Worm (Caenorhabditis elegans): ENCODE measurements around the gene hmgs-1.
A peak's percentile ranks its signal among the peaks of the same experiment; 100 is the strongest.

The hmgs-1 gene

DNA sequence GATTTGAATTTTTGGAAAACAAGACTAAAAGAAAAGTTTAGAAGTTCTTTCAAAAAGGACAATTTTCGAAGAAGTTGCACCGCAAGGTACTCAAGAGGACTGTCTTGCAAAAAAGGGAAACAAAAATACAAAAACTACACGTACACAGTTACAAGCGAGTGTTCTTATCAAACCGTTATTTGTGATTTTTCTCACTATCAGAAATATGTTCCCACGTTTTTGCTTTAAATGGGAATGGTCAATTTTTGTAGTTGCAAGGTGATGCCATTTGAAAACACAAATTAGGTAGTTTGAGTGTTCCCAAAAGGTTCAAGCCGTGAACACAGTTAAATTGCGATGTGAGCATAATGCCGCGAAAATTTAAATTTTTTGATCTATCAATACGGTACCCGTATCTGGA, 11.8 kb upstream of the hmgs-1 start:
- TF ChIP-seq nhr-12 (tag; optimal IDR thresholded peaks at IDR 0.05) (no peak), flh-1 (GFP tag; optimal IDR thresholded peaks at IDR 0.05) (no peak), nhr-237 (tag; optimal IDR thresholded peaks at IDR 0.05) (no peak), hlh-1 (tag; optimal IDR thresholded peaks at IDR 0.05) (no peak), ceh-43 (GFP tag; optimal IDR thresholded peaks at IDR 0.05) (no peak), lin-32 (GFP tag; optimal IDR thresholded peaks at IDR 0.05) (no peak), ces-1 (GFP tag; optimal IDR thresholded peaks at IDR 0.05) (no peak), lsy-2 (tag; optimal IDR thresholded peaks at IDR 0.05) (no peak), zip-8 (tag; optimal IDR thresholded peaks at IDR 0.05) (no peak), lin-13 (tag; optimal IDR thresholded peaks at IDR 0.05) (no peak), ham-2 (GFP tag; optimal IDR thresholded peaks at IDR 0.05) (no peak)

DNA sequence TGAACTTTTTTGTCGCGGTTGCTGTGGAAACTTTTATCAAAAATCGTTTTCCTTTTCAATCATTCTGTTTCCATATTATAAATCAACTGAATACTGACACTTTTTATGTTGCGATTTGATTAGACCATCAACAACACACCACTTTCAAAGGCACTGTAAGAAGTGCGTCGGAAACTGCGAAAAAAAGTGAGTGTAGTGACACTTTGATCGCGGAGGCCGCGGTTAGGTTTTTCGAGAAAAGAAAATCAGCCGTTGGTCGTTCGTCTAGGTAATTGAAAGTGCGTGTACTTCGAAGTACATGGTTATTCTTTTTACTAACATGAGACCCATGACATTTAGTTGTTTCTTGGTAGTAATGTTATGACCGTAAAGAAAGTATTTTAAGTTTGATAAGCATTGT, 11.2 kb upstream of the hmgs-1 start:
- TF ChIP-seq lsy-2 (tag; optimal IDR thresholded peaks at IDR 0.05): no peak
- no peak for TF ChIP-seq nhr-28 (tag; optimal IDR thresholded peaks at IDR 0.05)

DNA sequence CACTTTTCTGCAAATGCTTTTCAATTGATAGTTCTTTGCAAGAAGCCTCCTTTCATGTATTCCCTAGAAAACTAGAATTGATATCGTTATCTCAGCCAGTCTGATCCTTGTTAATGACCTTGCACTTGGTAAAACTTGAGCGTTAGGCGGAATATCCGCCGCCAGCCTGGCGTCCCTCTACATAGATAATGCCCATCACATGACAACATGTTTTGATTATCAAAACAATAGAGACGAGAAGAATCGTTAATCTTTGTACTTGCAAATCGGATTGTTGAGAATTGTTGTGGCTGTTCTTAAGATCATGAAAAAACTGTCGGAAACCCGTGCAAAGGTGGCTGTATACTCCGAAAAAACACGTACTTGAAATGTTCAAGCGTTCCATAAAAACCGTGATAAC, 9.2 kb upstream of the hmgs-1 start:
- TF ChIP-seq flh-1 (GFP tag; optimal IDR thresholded peaks at IDR 0.05): no peak
- TF ChIP-seq nhr-28 (tag; optimal IDR thresholded peaks at IDR 0.05): no peak
- TF ChIP-seq lin-13 (tag; optimal IDR thresholded peaks at IDR 0.05): no peak
- no peak for TF ChIP-seq nhr-237 (tag; optimal IDR thresholded peaks at IDR 0.05)
- no peak for TF ChIP-seq mab-5 (tag; optimal IDR thresholded peaks at IDR 0.05)
- TF ChIP-seq elt-1 (tag; optimal IDR thresholded peaks at IDR 0.05; ENCODE audit: borderline replicate concordance, insufficient read depth): no peak
- no peak for TF ChIP-seq elt-3 (tag; optimal IDR thresholded peaks at IDR 0.05)
- TF ChIP-seq zip-8 (tag; optimal IDR thresholded peaks at IDR 0.05): no peak
- no peak for TF ChIP-seq unc-62 (GFP tag; optimal IDR thresholded peaks at IDR 0.05)
- TF ChIP-seq unc-39 (tag; optimal IDR thresholded peaks at IDR 0.05): no peak
- TF ChIP-seq hlh-1 (tag; optimal IDR thresholded peaks at IDR 0.05): no peak
- TF ChIP-seq snpc-4 (tag; optimal IDR thresholded peaks at IDR 0.05): no peak
- TF ChIP-seq ceh-83 (GFP tag; optimal IDR thresholded peaks at IDR 0.05): no peak
- no peak for TF ChIP-seq sptf-1 (tag; optimal IDR thresholded peaks at IDR 0.05)
- TF ChIP-seq tbx-8 (GFP tag; optimal IDR thresholded peaks at IDR 0.05): no peak
- TF ChIP-seq pha-4 (tag; optimal IDR thresholded peaks at IDR 0.05): no peak
- no peak for TF ChIP-seq mep-1 (tag; optimal IDR thresholded peaks at IDR 0.05)
- TF ChIP-seq lsy-2 (tag; optimal IDR thresholded peaks at IDR 0.05): no peak

DNA sequence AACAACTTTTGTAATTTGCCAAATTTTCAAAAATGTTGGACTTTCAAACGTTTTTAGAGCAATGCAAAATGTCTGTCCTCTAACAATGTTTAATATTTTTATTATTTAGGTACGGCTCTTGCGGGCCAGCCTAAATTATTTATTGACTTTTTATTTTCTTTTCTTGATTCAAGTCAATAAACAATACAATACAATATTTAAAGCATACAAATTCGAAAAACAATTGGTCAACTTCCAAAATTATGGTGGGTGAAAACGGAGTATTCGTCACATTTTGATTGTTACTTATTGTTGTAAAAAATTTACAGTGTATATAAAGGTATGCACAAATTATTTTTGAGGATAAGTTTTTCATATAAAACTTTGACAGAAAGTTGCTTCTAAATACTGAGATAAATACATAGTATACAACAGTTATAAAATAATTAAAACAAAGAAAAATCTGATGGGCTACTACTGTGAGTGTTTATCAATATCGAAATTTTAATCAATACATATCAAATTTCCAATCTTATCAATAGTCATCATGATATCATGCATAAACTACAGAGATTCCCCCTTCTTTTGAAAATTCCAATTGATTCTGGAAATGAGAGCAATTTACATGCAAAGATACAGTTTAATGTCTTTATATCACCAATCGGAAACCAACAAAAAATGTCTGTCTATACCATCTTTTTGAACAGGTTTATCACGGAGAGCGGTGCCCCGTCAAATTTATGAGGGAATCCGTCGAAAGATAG, 7.4 kb upstream of the hmgs-1 start, which contains the start of gene F25B4.8:
Gene F25B4.8, minus strand, starts transcription at position 51 of the 743 bp plus-strand sequence.
- TF ChIP-seq lin-32 (GFP tag; optimal IDR thresholded peaks at IDR 0.05): no peak
- no peak for TF ChIP-seq ces-1 (GFP tag; optimal IDR thresholded peaks at IDR 0.05)
- TF ChIP-seq mab-5 (tag; optimal IDR thresholded peaks at IDR 0.05): no peak
- no peak for TF ChIP-seq unc-62 (GFP tag; optimal IDR thresholded peaks at IDR 0.05)
- no peak for TF ChIP-seq pha-4 (tag; optimal IDR thresholded peaks at IDR 0.05)
- no peak for TF ChIP-seq elt-3 (tag; optimal IDR thresholded peaks at IDR 0.05)
- no peak for TF ChIP-seq ceh-83 (GFP tag; optimal IDR thresholded peaks at IDR 0.05)
- TF ChIP-seq elt-1 (tag; optimal IDR thresholded peaks at IDR 0.05; ENCODE audit: borderline replicate concordance, insufficient read depth): no peak
- no peak for TF ChIP-seq sptf-1 (tag; optimal IDR thresholded peaks at IDR 0.05)
- no peak for TF ChIP-seq blmp-1 (tag; optimal IDR thresholded peaks at IDR 0.05)
- TF ChIP-seq drap-1 (GFP tag; optimal IDR thresholded peaks at IDR 0.05): no peak
- TF ChIP-seq unc-120 (tag; optimal IDR thresholded peaks at IDR 0.05; ENCODE audit: poor library complexity, severe bottlenecking): no peak
- TF ChIP-seq ceh-43 (GFP tag; optimal IDR thresholded peaks at IDR 0.05): no peak
- TF ChIP-seq nhr-12 (tag; optimal IDR thresholded peaks at IDR 0.05): no peak
- TF ChIP-seq nhr-28 (tag; optimal IDR thresholded peaks at IDR 0.05): no peak
- no peak for TF ChIP-seq sem-2 (GFP tag; optimal IDR thresholded peaks at IDR 0.05)
- no peak for TF ChIP-seq nhr-237 (tag; optimal IDR thresholded peaks at IDR 0.05)
- TF ChIP-seq mls-2 (tag; optimal IDR thresholded peaks at IDR 0.05): no peak

DNA sequence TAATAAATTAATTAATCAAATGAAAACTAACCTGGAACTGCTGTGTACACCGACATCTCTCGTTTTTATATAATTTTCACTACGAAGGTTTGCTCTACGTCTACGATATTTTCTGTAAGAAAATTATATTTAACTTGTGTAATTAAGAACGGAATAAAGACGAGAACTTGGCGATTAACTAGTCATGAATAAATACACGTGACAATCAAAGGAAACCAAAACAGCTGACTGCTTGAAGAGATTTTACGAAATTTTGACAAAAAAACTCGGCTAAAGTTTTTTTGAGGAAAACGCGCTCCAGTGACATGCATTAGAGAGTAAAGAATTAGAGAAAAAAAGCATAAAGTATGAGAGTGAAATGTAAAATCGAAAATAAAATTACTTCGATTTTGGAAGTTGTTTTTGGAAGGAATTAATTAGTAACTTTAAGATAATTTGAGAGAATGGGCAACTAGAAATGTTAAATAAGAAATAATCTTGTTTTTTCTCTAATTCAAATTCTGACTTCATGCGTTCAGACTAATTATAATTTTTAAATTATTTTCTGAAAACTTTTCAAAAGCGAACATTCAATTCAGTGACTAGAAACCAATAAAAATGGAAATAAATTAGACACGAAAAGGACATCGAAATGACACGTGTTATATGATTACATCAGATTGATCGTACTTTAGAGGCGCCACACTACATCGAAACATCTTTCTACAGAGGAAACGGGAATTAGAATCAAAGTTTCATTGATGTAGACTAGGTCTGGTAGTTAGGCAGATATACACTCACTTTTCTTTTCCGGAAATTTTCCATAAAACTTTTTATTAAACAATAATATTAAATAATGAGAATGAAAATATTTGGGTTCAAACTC, 3.0 kb upstream of the hmgs-1 start, which contains the start of gene F25B4.7:
Gene F25B4.7, minus strand, starts transcription at position 112 of the 865 bp plus-strand sequence.
- TF ChIP-seq elt-1 (tag; optimal IDR thresholded peaks at IDR 0.05; ENCODE audit: borderline replicate concordance, insufficient read depth): no peak
- TF ChIP-seq ces-1 (GFP tag; optimal IDR thresholded peaks at IDR 0.05): peak; percentile 52
- TF ChIP-seq drap-1 (GFP tag; optimal IDR thresholded peaks at IDR 0.05): no peak
